Fruit fly (Drosophila melanogaster): ENCODE results near the gene mRpL22.
A peak's percentile ranks its signal among the peaks of the same experiment; 100 is the strongest.

Gene mRpL22

dm6 chrX:16783743-16784142, at the start of gene mRpL22:
Gene mRpL22 (plus strand): TSS chrX:16783933.
- TF ChIP-seq bab1 (GFP tag; optimal IDR thresholded peaks at IDR 0.05) (peak; percentile 51), pad (GFP tag; optimal IDR thresholded peaks at IDR 0.05) (no peak)

DNA sequence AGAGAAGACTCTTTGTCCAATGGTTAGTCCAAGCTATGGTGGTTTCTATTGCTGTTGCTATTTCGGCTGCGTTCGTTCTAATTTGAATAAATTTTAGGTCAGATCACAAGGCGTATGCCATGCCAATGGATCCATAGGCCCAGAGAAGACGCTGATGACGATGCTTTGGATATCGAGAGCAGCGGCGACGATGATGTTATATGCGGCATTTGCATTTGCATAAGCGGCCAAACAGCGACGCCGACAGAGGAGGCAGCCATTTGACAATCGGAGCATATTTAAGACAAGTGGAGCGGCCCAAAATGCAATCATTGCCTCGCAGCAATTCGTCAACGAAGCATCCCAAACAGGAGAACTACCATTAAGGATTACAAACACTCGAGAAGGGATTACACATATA, 49.1 kb upstream of the mRpL22 start, which contains the start of gene TwdlY:
Gene TwdlY (plus strand): TSS at position 301 of the 400 bp plus-strand sequence.
- no peak for TF ChIP-seq cnc (optimal IDR thresholded peaks at IDR 0.05)
- no peak for TF ChIP-seq CG14711 (tag; optimal IDR thresholded peaks at IDR 0.05)
- TF ChIP-seq Crg-1 (GFP tag; optimal IDR thresholded peaks at IDR 0.05), result no peak
- TF ChIP-seq tj (GFP tag; optimal IDR thresholded peaks at IDR 0.05), result no peak
- TF ChIP-seq toe (GFP tag; optimal IDR thresholded peaks at IDR 0.05), result no peak
- TF ChIP-seq CG12768 (GFP tag; optimal IDR thresholded peaks at IDR 0.05), result no peak

- no peak for TF ChIP-seq CG14711 (tag; optimal IDR thresholded peaks at IDR 0.05)
- no peak for TF ChIP-seq cic (GFP tag; optimal IDR thresholded peaks at IDR 0.05)
- TF ChIP-seq ovo (GFP tag; optimal IDR thresholded peaks at IDR 0.05), result no peak
- no peak for TF ChIP-seq kay (GFP tag; ENCODE audit: borderline replicate concordance)
- no peak for TF ChIP-seq Mnt (GFP tag; optimal IDR thresholded peaks at IDR 0.05)
- TF ChIP-seq Clk (GFP tag; optimal IDR thresholded peaks at IDR 0.05), result no peak
- TF ChIP-seq Crg-1 (GFP tag; optimal IDR thresholded peaks at IDR 0.05), result no peak
- no peak for TF ChIP-seq CG1620 (GFP tag; optimal IDR thresholded peaks at IDR 0.05)
- no peak for TF ChIP-seq CG33017 (tag; optimal IDR thresholded peaks at IDR 0.05)
- no peak for TF ChIP-seq CG7045 (GFP tag; optimal IDR thresholded peaks at IDR 0.05)
- TF ChIP-seq CG12768 (GFP tag; optimal IDR thresholded peaks at IDR 0.05), result no peak
- TF ChIP-seq pad (GFP tag; optimal IDR thresholded peaks at IDR 0.05), result no peak
- no peak for TF ChIP-seq CG11617 (GFP tag; optimal IDR thresholded peaks at IDR 0.05)
Observed at dm6 chrX:16736180-16736579, 47.6 kb upstream of the mRpL22 start.

dm6 chrX:16737878-16738277, 45.9 kb upstream of the mRpL22 start, which contains the start of gene TwdlZ:
Gene TwdlZ (plus strand): TSS chrX:16738178.
- TF ChIP-seq CG12768 (GFP tag; optimal IDR thresholded peaks at IDR 0.05) (no peak), CG5204 (GFP tag; optimal IDR thresholded peaks at IDR 0.05) (no peak), toe (GFP tag; optimal IDR thresholded peaks at IDR 0.05) (no peak), CG14711 (tag; optimal IDR thresholded peaks at IDR 0.05) (no peak), tj (GFP tag; optimal IDR thresholded peaks at IDR 0.05) (no peak), CG7045 (GFP tag; optimal IDR thresholded peaks at IDR 0.05) (no peak), cic (GFP tag; optimal IDR thresholded peaks at IDR 0.05) (no peak), CG11617 (GFP tag; optimal IDR thresholded peaks at IDR 0.05) (no peak), Hr96 (GFP tag; optimal IDR thresholded peaks at IDR 0.05) (no peak), Clk (GFP tag; optimal IDR thresholded peaks at IDR 0.05) (no peak), ovo (GFP tag; optimal IDR thresholded peaks at IDR 0.05) (no peak), cnc (optimal IDR thresholded peaks at IDR 0.05) (no peak)

DNA sequence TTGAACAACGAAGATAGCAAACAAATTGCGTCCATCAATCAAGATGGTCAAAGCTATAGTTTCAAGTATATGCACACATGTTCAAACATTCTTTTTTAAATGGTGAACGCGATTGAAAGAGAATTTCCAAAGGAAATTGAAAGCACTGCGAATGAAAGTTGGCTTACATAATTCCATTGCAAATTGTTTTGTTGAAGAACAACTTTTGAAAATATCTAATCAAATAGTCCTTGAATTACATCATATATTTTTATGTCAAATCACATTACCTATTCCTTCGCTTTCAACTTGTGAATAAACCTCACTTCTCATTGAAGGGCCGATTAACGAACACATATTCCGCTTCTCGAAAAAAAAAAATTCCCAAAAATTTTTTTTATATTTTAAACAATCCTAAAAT, 43.1 kb upstream of the mRpL22 start, which contains the start of gene CG32568:
Gene CG32568 (plus strand): TSS at position 301 of the 400 bp plus-strand sequence.
- TF ChIP-seq CG11617 (GFP tag; optimal IDR thresholded peaks at IDR 0.05) (no peak), CG7101 (tag; optimal IDR thresholded peaks at IDR 0.05) (no peak), CG1620 (GFP tag; optimal IDR thresholded peaks at IDR 0.05) (no peak), ovo (GFP tag; optimal IDR thresholded peaks at IDR 0.05) (no peak)

dm6 chrX:16742547-16742946, 41.2 kb upstream of the mRpL22 start, which contains the start of gene Twdlalpha:
Gene Twdlalpha (plus strand): TSS chrX:16742847.
- no peak for TF ChIP-seq bab1 (GFP tag; optimal IDR thresholded peaks at IDR 0.05)
- no peak for TF ChIP-seq Hr96 (GFP tag; optimal IDR thresholded peaks at IDR 0.05)
- TF ChIP-seq ovo (GFP tag; optimal IDR thresholded peaks at IDR 0.05), result no peak
- no peak for TF ChIP-seq toe (GFP tag; optimal IDR thresholded peaks at IDR 0.05)
- TF ChIP-seq tj (GFP tag; optimal IDR thresholded peaks at IDR 0.05), result no peak
- no peak for TF ChIP-seq cic (GFP tag; optimal IDR thresholded peaks at IDR 0.05)
- no peak for TF ChIP-seq CG1620 (GFP tag; optimal IDR thresholded peaks at IDR 0.05)
- TF ChIP-seq Crg-1 (GFP tag; optimal IDR thresholded peaks at IDR 0.05), result no peak
- no peak for TF ChIP-seq CG7045 (GFP tag; optimal IDR thresholded peaks at IDR 0.05)
- TF ChIP-seq Mnt (GFP tag; optimal IDR thresholded peaks at IDR 0.05), result no peak
- no peak for TF ChIP-seq pad (GFP tag; optimal IDR thresholded peaks at IDR 0.05)
- no peak for TF ChIP-seq cnc (optimal IDR thresholded peaks at IDR 0.05)
- no peak for TF ChIP-seq CG11617 (GFP tag; optimal IDR thresholded peaks at IDR 0.05)
- no peak for TF ChIP-seq CG33017 (tag; optimal IDR thresholded peaks at IDR 0.05)
- no peak for TF ChIP-seq kay (GFP tag; ENCODE audit: borderline replicate concordance)
- no peak for TF ChIP-seq CG7101 (tag; optimal IDR thresholded peaks at IDR 0.05)
- TF ChIP-seq CG5204 (GFP tag; optimal IDR thresholded peaks at IDR 0.05), result no peak
- TF ChIP-seq CG12768 (GFP tag; optimal IDR thresholded peaks at IDR 0.05), result no peak
- TF ChIP-seq Clk (GFP tag; optimal IDR thresholded peaks at IDR 0.05), result no peak
- no peak for TF ChIP-seq CG14711 (tag; optimal IDR thresholded peaks at IDR 0.05)

- no peak for TF ChIP-seq Crg-1 (GFP tag; optimal IDR thresholded peaks at IDR 0.05)
- no peak for TF ChIP-seq CG1620 (GFP tag; optimal IDR thresholded peaks at IDR 0.05)
Observed at dm6 chrX:16744345-16744744, 39.4 kb upstream of the mRpL22 start.

DNA sequence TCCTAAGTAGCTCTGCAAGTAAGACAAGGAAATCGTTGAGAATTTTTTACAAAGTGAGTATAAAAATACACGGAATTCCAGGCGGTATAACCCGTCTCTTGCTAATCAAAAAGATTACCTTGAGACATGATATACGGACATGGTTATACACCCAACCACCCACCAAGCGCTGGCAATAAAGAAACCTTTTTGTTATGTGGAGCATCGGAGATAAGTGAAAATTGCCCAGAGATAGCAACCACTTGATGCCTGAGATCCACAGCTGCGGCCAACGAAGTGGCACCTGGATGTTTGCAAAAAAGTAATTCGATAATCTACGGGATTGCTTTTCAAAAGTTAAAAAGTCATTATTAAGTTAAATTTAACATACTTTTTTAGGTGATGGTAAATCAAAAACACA, 37.8 kb upstream of the mRpL22 start:
- no peak for TF ChIP-seq cnc (optimal IDR thresholded peaks at IDR 0.05)
- no peak for TF ChIP-seq CG7045 (GFP tag; optimal IDR thresholded peaks at IDR 0.05)
- TF ChIP-seq CG7101 (tag; optimal IDR thresholded peaks at IDR 0.05), result no peak
